Fruit fly (Drosophila melanogaster): ENCODE data around the gene CG1965.

DNA sequence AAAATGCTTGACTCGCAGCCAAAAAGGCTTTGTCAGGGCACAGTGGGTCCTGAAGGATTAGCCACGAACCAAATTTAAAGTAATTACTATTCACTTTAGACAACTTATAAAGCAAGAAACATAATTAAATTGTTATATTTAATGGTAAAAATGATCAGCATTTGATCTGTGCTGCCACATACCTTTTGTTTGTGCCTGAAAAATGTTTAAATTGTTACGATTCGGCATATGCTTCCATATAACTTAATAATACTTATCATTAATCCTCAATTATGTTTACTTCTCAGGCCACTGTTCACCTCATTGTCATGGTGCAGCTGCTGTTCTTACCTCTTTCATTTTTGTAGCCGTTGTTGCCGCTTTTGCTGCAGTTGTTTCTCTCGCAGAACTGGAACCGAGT, 42.0 kb upstream of the CG1965 start:
- TF ChIP-seq CG17806 (tag; optimal IDR thresholded peaks at IDR 0.05) (peak; percentile 58), CG14655 (GFP tag; optimal IDR thresholded peaks at IDR 0.05) (peak; percentile 78), CG8159 (tag; optimal IDR thresholded peaks at IDR 0.05) (peak; percentile 77), CG10348 (GFP tag; IDR thresholded peaks at IDR 0.05) (no peak), CG9948 (tag; optimal IDR thresholded peaks at IDR 0.05) (peak; percentile 71), Pif1B (GFP tag; optimal IDR thresholded peaks at IDR 0.05) (peak; percentile 42)
